Fruit fly (Drosophila melanogaster): ENCODE data around the gene CG32563.

- TF ChIP-seq Ets98B (GFP tag; IDR thresholded peaks at IDR 0.05) (no peak), EcR (GFP tag; optimal IDR thresholded peaks at IDR 0.05) (no peak), CG34367 (tag; optimal IDR thresholded peaks at IDR 0.05) (no peak), CG9948 (tag; optimal IDR thresholded peaks at IDR 0.05) (no peak), CG8301 (tag; optimal IDR thresholded peaks at IDR 0.05) (no peak)
Measured at dm6 chrX:17227462-17227861, 19.2 kb downstream of the CG32563 start.
